Worm (Caenorhabditis elegans) whole organism, midembryonic: ENCODE measurements around the gene T05H4.11.

Experiments
- T22C8.4 ChIP-seq: fragments of 200-800 bp; sonication (Bioruptor generic); IDR thresholded peaks from 2 replicates; pipeline ENCODE4 v1.3.6; 2022; ENCODE audit warnings: missing genetic modification characterization, missing compliant biosample characterization
- cog-1 ChIP-seq: sonication (generic microtip); optimal IDR thresholded peaks from 2 replicates; lab custom pipeline; 2016; ENCODE audit warnings: missing genetic modification characterization, missing compliant biosample characterization
- flt-1 ChIP-seq: fragments of 200-800 bp; sonication (Bioruptor generic); IDR thresholded peaks from 2 replicates; pipeline ENCODE4 v1.3.6; 2022; ENCODE audit warnings: missing genetic modification characterization, missing compliant biosample characterization
- klf-2 ChIP-seq: fragments of 200-800 bp; sonication (Bioruptor generic); conservative IDR thresholded peaks from 2 replicates; pipeline ENCODE4 v1.3.6; 2022; ENCODE audit warnings: missing genetic modification reagents, missing genetic modification characterization, missing compliant biosample characterization
- med-1 ChIP-seq: sonication (generic microtip); optimal IDR thresholded peaks from 2 replicates; lab custom pipeline; 2017; ENCODE audit warnings: missing genetic modification characterization, mild to moderate bottlenecking, missing compliant biosample characterization, antibody characterized with exemption, missing genetic modification reagents; ENCODE audit not compliant: insufficient read depth
- ref-1 ChIP-seq: fragments of 200-800 bp; sonication (Bioruptor generic); conservative IDR thresholded peaks from 2 replicates; pipeline ENCODE4 v1.3.6; 2022; ENCODE audit warnings: missing genetic modification reagents, missing genetic modification characterization, missing compliant biosample characterization
- tab-1 ChIP-seq: fragments of 200-800 bp; sonication (Bioruptor generic); IDR thresholded peaks from 2 replicates; pipeline ENCODE4 v1.3.6; 2022; ENCODE audit warnings: missing genetic modification characterization, missing compliant biosample characterization
- ztf-23 ChIP-seq: fragments of 200-800 bp; sonication (Bioruptor generic); IDR thresholded peaks from 2 replicates; pipeline ENCODE4 v1.3.6; 2022; ENCODE audit warnings: missing genetic modification reagents, missing genetic modification characterization, missing compliant biosample characterization

- TF ChIP-seq T22C8.4: no peak
- no peak for TF ChIP-seq cog-1 (tag; lab: Kevin White, UChicago)
- no peak for TF ChIP-seq flt-1 (GFP tag; lab: Robert Waterston, UW)
- TF ChIP-seq med-1 (GFP tag; lab: Kevin White, UChicago): no peak
- no peak for TF ChIP-seq klf-2 (GFP tag; lab: Robert Waterston, UW)
- TF ChIP-seq tab-1: no peak
- TF ChIP-seq ref-1 (GFP tag; lab: Robert Waterston, UW): no peak
- no peak for TF ChIP-seq ztf-23 (GFP tag; lab: Robert Waterston, UW)
These were observed 36.4 kb downstream of the T05H4.11 start, which contains the start of gene F57F4.2 for ce11 chrV:6389634-6390033.
